Worm (Caenorhabditis elegans) whole organism, L4 larva: ENCODE results near the gene cysl-3.

Experiments used
- daf-12 ChIP-seq: fragments of 150-350 bp; optimal IDR thresholded peaks from 2 replicates; lab custom pipeline; 2014; ENCODE audit warnings: missing biosample characterization, missing genetic modification reagents, missing genetic modification characterization
- egl-27 ChIP-seq: sonication (generic microtip); optimal IDR thresholded peaks from 3 replicates; lab custom pipeline; 2017; ENCODE audit warnings: missing biosample characterization, missing genetic modification reagents, missing genetic modification characterization
- fkh-10 ChIP-seq: fragments of 150-350 bp; optimal IDR thresholded peaks from 2 replicates; lab custom pipeline; 2014; ENCODE audit warnings: missing biosample characterization, missing genetic modification reagents, missing genetic modification characterization
- lin-13 ChIP-seq: fragments of 150-350 bp; optimal IDR thresholded peaks from 2 replicates; lab custom pipeline; 2014; ENCODE audit warnings: missing biosample characterization, missing genetic modification reagents, missing genetic modification characterization
- lsy-2 ChIP-seq, 2 experiments: fragments of 150-350 bp in 1 of 2; sonication (generic microtip) in 1 of 2; optimal IDR thresholded peaks; 2 replicates each; lab custom pipeline; 2014 to 2017; ENCODE audit warnings: missing biosample characterization in 2 of 2, missing genetic modification characterization in 2 of 2
- nhr-11 ChIP-seq: fragments of 150-350 bp; optimal IDR thresholded peaks from 2 replicates; lab custom pipeline; 2014; ENCODE audit warnings: missing biosample characterization, missing genetic modification characterization
- nhr-28 ChIP-seq: fragments of 150-350 bp; optimal IDR thresholded peaks from 2 replicates; lab custom pipeline; 2014; ENCODE audit warnings: missing biosample characterization, missing genetic modification characterization
- pqm-1 ChIP-seq: sonication (generic microtip); optimal IDR thresholded peaks from 2 replicates; lab custom pipeline; 2017; ENCODE audit warnings: missing biosample characterization, missing genetic modification characterization
- unc-130 ChIP-seq: sonication (generic microtip); optimal IDR thresholded peaks from 2 replicates; lab custom pipeline; 2016; ENCODE audit warnings: missing genetic modification reagents, missing genetic modification characterization, missing compliant biosample characterization
- unc-39 ChIP-seq: sonication (generic microtip); optimal IDR thresholded peaks from 2 replicates; lab custom pipeline; 2017; ENCODE audit warnings: missing biosample characterization, missing genetic modification characterization
- zfp-3 ChIP-seq: fragments of 200-800 bp; sonication (Bioruptor generic); conservative IDR thresholded peaks from 2 replicates; pipeline ENCODE4 v1.3.6; 2022; ENCODE audit warnings: missing genetic modification reagents, missing genetic modification characterization, missing compliant biosample characterization

DNA sequence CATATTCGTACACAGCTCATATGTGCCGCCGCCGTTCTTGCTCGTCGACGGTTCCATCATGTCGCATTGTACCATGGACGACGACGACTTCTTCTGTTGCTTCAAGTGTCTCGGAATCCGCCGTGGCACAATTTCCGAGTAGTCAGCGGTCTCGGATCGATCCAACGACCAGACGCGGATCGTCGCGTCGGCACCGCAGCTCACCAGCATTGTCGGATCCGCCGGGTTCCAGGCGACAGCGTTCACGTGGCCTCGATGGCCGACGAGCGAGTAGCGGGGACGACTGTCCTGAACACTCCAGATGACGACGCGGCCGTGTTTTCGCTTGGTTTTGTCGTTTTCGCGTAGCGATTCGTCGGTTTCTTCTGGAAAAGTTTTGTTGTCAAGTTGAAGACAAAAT, 25.6 kb downstream of the cysl-3 start:
- no peak for TF ChIP-seq unc-130 (GFP tag; lab: Kevin White, UChicago)
- no peak for TF ChIP-seq zfp-3 (GFP tag; lab: Robert Waterston, UW)
- TF ChIP-seq daf-12 (tag; lab: Kevin White, UChicago) = no peak
- no peak for TF ChIP-seq egl-27
- TF ChIP-seq nhr-28 = no peak
- no peak for TF ChIP-seq pqm-1 (tag; lab: Kevin White, UChicago)
- no peak for TF ChIP-seq fkh-10
- no peak for TF ChIP-seq lsy-2 (tag; optimal IDR thresholded peaks at IDR 0.05; lab: Kevin White, UChicago)
- no peak for TF ChIP-seq lin-13 (GFP tag; lab: Kevin White, UChicago)
- no peak for TF ChIP-seq unc-39
- TF ChIP-seq nhr-11 (tag; lab: Kevin White, UChicago) = no peak
